Fruit fly (Drosophila melanogaster): ENCODE results near the gene CG17544.

CG17544 gene

dm6 chr2L:19423467-19424122 lies 25.3 kb upstream of the CG17544 start, which contains the start of the genes Alp12 and CG13085 (continued):
- TF ChIP-seq Hsf (GFP tag; optimal IDR thresholded peaks at IDR 0.05) (peak; percentile 98), run (tag; optimal IDR thresholded peaks at IDR 0.05) (peak; percentile 98), D19A (tag; optimal IDR thresholded peaks at IDR 0.05) (peak; percentile 96), Dip3 (GFP tag; optimal IDR thresholded peaks at IDR 0.05) (peak; percentile 89), CG17568 (GFP tag; optimal IDR thresholded peaks at IDR 0.05) (peak; percentile 97), CG3281 (GFP tag; optimal IDR thresholded peaks at IDR 0.05) (peak; percentile 99), nmo (GFP tag; optimal IDR thresholded peaks at IDR 0.05) (peak; percentile 99), fru (optimal IDR thresholded peaks at IDR 0.05) (no peak), CG9727 (GFP tag; optimal IDR thresholded peaks at IDR 0.05) (peak; percentile 98), Pdp1 (GFP tag; optimal IDR thresholded peaks at IDR 0.05) (peak; percentile 93 to 95), az2 (GFP tag; optimal IDR thresholded peaks at IDR 0.05) (peak; percentile 98), CG15514 (GFP tag; optimal IDR thresholded peaks at IDR 0.05) (peak; percentile 92), CG1647 (GFP tag; optimal IDR thresholded peaks at IDR 0.05) (peak; percentile 93), gfzf (GFP tag; optimal IDR thresholded peaks at IDR 0.05) (peak; percentile 0), CG17829 (tag; optimal IDR thresholded peaks at IDR 0.05) (peak; percentile 98), CG7357 (GFP tag; IDR thresholded peaks at IDR 0.05) (peak; percentile 92), CG16813 (GFP tag; IDR thresholded peaks at IDR 0.05; ENCODE audit: partially characterized antibody) (no peak), CG11085 (GFP tag; IDR thresholded peaks at IDR 0.05) (peak; percentile 87), psq (GFP tag; optimal IDR thresholded peaks at IDR 0.05) (peak; percentile 85), dan (GFP tag; IDR thresholded peaks at IDR 0.05) (no peak), tin (GFP tag; optimal IDR thresholded peaks at IDR 0.05) (peak; percentile 96), Adf1 (GFP tag; IDR thresholded peaks at IDR 0.05) (peak; percentile 83), CG13624 (GFP tag; optimal IDR thresholded peaks at IDR 0.05) (peak; percentile 96), salm (tag; optimal IDR thresholded peaks at IDR 0.05) (peak; percentile 97), eve (GFP tag; optimal IDR thresholded peaks at IDR 0.05) (no peak), E2f2 (GFP tag; IDR thresholded peaks at IDR 0.05) (peak; percentile 85), slbo (GFP tag; IDR thresholded peaks at IDR 0.05) (peak; percentile 96), Oaz (GFP tag; IDR thresholded peaks at IDR 0.05) (peak; percentile 93), gce (GFP tag; IDR thresholded peaks at IDR 0.05) (no peak; the same call in 1 of the 3 replicates), CG6683 (GFP tag; optimal IDR thresholded peaks at IDR 0.05) (peak; percentile 98), sna (GFP tag; IDR thresholded peaks at IDR 0.05; ENCODE audit: partially characterized antibody) (no peak), CG11560 (tag; IDR thresholded peaks at IDR 0.05) (peak; percentile 90), ham (GFP tag; IDR thresholded peaks at IDR 0.05) (peak; percentile 80), fu2 (GFP tag; optimal IDR thresholded peaks at IDR 0.05) (peak; percentile 92), CG7556 (GFP tag; optimal IDR thresholded peaks at IDR 0.05) (peak; percentile 100), tio (GFP tag; optimal IDR thresholded peaks at IDR 0.05) (peak; percentile 98), CG6813 (GFP tag; optimal IDR thresholded peaks at IDR 0.05) (peak; percentile 97), Hr3 (GFP tag; optimal IDR thresholded peaks at IDR 0.05) (peak; percentile 98), bowl (GFP tag; IDR thresholded peaks at IDR 0.05) (peak; percentile 86), BtbVII (GFP tag; optimal IDR thresholded peaks at IDR 0.05) (peak; percentile 99), Sin3A (optimal IDR thresholded peaks at IDR 0.05) (no peak), lov (optimal IDR thresholded peaks at IDR 0.05) (no peak), lov (GFP tag; IDR thresholded peaks at IDR 0.05) (peak; percentile 79; the same call in 2 of the 3 replicates), dysf (GFP tag; IDR thresholded peaks at IDR 0.05) (peak; percentile 98), Dref (GFP tag; IDR thresholded peaks at IDR 0.05) (no peak), CG31388 (GFP tag; optimal IDR thresholded peaks at IDR 0.05) (peak; percentile 91), insv (GFP tag; optimal IDR thresholded peaks at IDR 0.05) (peak; percentile 54 to 84), tna (GFP tag; IDR thresholded peaks at IDR 0.05; ENCODE audit: partially characterized antibody) (peak; percentile 15; the same call in 1 of the 2 replicates), Hmr (GFP tag; optimal IDR thresholded peaks at IDR 0.05) (peak; percentile 99), Ets65A (GFP tag) (peak; percentile 98), lilli (GFP tag; optimal IDR thresholded peaks at IDR 0.05) (peak; percentile 97)
